Worm (Caenorhabditis elegans): Measurements from ENCODE around the gene H38K22.6.

ce11 chrIII:4284732-4285165, 35.5 kb upstream of the H38K22.6 start:
- no peak for TF ChIP-seq snpc-4 (tag; optimal IDR thresholded peaks at IDR 0.05)
- TF ChIP-seq mab-5 (tag; optimal IDR thresholded peaks at IDR 0.05), result no peak
- no peak for TF ChIP-seq sem-2 (GFP tag; optimal IDR thresholded peaks at IDR 0.05)
- TF ChIP-seq nhr-28 (tag; optimal IDR thresholded peaks at IDR 0.05), result no peak
- no peak for TF ChIP-seq pha-4 (tag; optimal IDR thresholded peaks at IDR 0.05)
- no peak for TF ChIP-seq ceh-83 (GFP tag; optimal IDR thresholded peaks at IDR 0.05)

All from whole organism, mixed stage, embryonic.